Fruit fly (Drosophila melanogaster) whole organism, wandering third instar larva: ENCODE data around the gene sty.

Source experiments
- OdsH ChIP-seq: fragments of 200-800 bp; sonication (Bioruptor generic); optimal IDR thresholded peaks from 2 replicates; lab custom pipeline; 2016; ENCODE audit warnings: missing biosample characterization, mild to moderate bottlenecking, missing genetic modification characterization
- lola ChIP-seq: fragments of >200 bp; optimal IDR thresholded peaks from 2 replicates; lab custom pipeline; 2017; ENCODE audit warnings: missing biosample characterization, missing genetic modification characterization
- psq ChIP-seq: fragments of 200-800 bp; sonication (Bioruptor generic); optimal IDR thresholded peaks from 3 replicates; lab custom pipeline; 2017; ENCODE audit warnings: missing biosample characterization, mild to moderate bottlenecking, missing genetic modification characterization, moderate library complexity

dm6 chr3L:3382489-3382879 lies 42.3 kb downstream of the sty start:
- TF ChIP-seq OdsH (GFP tag; lab: Kevin White, UChicago) (no peak), psq (GFP tag; lab: Kevin White, UChicago) (no peak), lola (no peak)
